Fruit fly (Drosophila melanogaster) whole organism, embryonic: ENCODE results near the gene CG6695.
A peak's percentile ranks its signal among the peaks of the same experiment; 100 is the strongest.

ENCODE experiments used
- Abd-B ChIP-seq: fragments of 200-800 bp; sonication (Bioruptor generic); optimal IDR thresholded peaks from 2 replicates; lab custom pipeline; 2018; ENCODE audit warnings: missing biosample characterization, mild to moderate bottlenecking, missing genetic modification characterization, moderate library complexity
- Asciz ChIP-seq: fragments of 200-800 bp; sonication (Bioruptor generic); optimal IDR thresholded peaks from 2 replicates; lab custom pipeline; 2017; ENCODE audit warnings: missing biosample characterization, mild to moderate bottlenecking, missing genetic modification characterization, missing genetic modification reagents
- Bgb ChIP-seq: fragments of 200-800 bp; sonication (Bioruptor generic); IDR thresholded peaks from 2 replicates; pipeline ENCODE4 v1.3.6; 2022; ENCODE audit warnings: missing biosample characterization, missing genetic modification characterization; ENCODE audit not compliant: partially characterized antibody
- CG11723 ChIP-seq: fragments of 200-800 bp; sonication (Bioruptor generic); optimal IDR thresholded peaks from 2 replicates; lab custom pipeline; 2017; ENCODE audit warnings: missing biosample characterization, mild to moderate bottlenecking, missing genetic modification characterization
- CG14441 ChIP-seq: fragments of 200-800 bp; sonication (Bioruptor generic); IDR thresholded peaks from 2 replicates; pipeline ENCODE4 v1.3.6; 2022; ENCODE audit warnings: missing biosample characterization, missing genetic modification characterization
- CG15073 ChIP-seq: fragments of 200-800 bp; sonication (Bioruptor generic); optimal IDR thresholded peaks from 2 replicates; lab custom pipeline; 2016; ENCODE audit warnings: missing biosample characterization, missing genetic modification characterization
- CG1647 ChIP-seq: fragments of 200-800 bp; sonication (Bioruptor generic); optimal IDR thresholded peaks from 3 replicates; lab custom pipeline; 2016; ENCODE audit warnings: missing biosample characterization, missing genetic modification characterization
- CG31365 ChIP-seq: fragments of 200-800 bp; sonication (Bioruptor generic); optimal IDR thresholded peaks from 2 replicates; lab custom pipeline; 2018; ENCODE audit warnings: missing biosample characterization, mild to moderate bottlenecking, missing genetic modification characterization
- CG33213 ChIP-seq: fragments of 200-800 bp; sonication (Bioruptor generic); optimal IDR thresholded peaks from 3 replicates; lab custom pipeline; 2016; ENCODE audit warnings: missing biosample characterization, missing genetic modification characterization
- CG33557 ChIP-seq: fragments of 200-800 bp; sonication (Bioruptor generic); optimal IDR thresholded peaks from 2 replicates; lab custom pipeline; 2019; ENCODE audit warnings: missing biosample characterization, mild to moderate bottlenecking, missing genetic modification characterization, moderate library complexity
- CG34422 ChIP-seq: fragments of 200-800 bp; sonication (Bioruptor generic); IDR thresholded peaks from 3 replicates; pipeline ENCODE4 v1.3.6; 2022; ENCODE audit warnings: missing biosample characterization, missing genetic modification characterization
- CG43689 ChIP-seq: fragments of 200-800 bp; sonication (Bioruptor generic); IDR thresholded peaks from 2 replicates; pipeline ENCODE4 v1.3.6; 2022; ENCODE audit warnings: missing biosample characterization, missing genetic modification characterization
- CG4707 ChIP-seq: fragments of 200-800 bp; sonication (Bioruptor generic); optimal IDR thresholded peaks from 2 replicates; lab custom pipeline; 2018; ENCODE audit warnings: missing biosample characterization, mild to moderate bottlenecking, missing genetic modification characterization, moderate library complexity
- CG7372 ChIP-seq: fragments of 200-800 bp; sonication (Bioruptor generic); IDR thresholded peaks from 2 replicates; pipeline ENCODE4 v1.3.6; 2022; ENCODE audit warnings: missing biosample characterization, missing genetic modification characterization
- CG8290 ChIP-seq, 3 experiments: fragments of 200-800 bp; sonication (Bioruptor generic); optimal IDR thresholded peaks; 2 replicates each; lab custom pipeline; 2016 to 2019; ENCODE audit warnings: missing biosample characterization in 3 of 3, missing genetic modification characterization in 3 of 3, mild to moderate bottlenecking in 2 of 3, moderate library complexity in 1 of 3
- CG9437 ChIP-seq: fragments of 200-800 bp; sonication (Bioruptor generic); optimal IDR thresholded peaks from 2 replicates; lab custom pipeline; 2018; ENCODE audit warnings: missing biosample characterization, mild to moderate bottlenecking, missing genetic modification characterization
- CG9727 ChIP-seq: fragments of 200-800 bp; sonication (Bioruptor generic); optimal IDR thresholded peaks from 3 replicates; lab custom pipeline; 2017; ENCODE audit warnings: missing biosample characterization, mild to moderate bottlenecking, missing genetic modification characterization
- CG9876 ChIP-seq: fragments of 200-800 bp; sonication (Bioruptor generic); optimal IDR thresholded peaks from 2 replicates; lab custom pipeline; 2016; ENCODE audit warnings: missing biosample characterization, missing genetic modification characterization
- D19B ChIP-seq: fragments of 200-800 bp; sonication (Bioruptor generic); optimal IDR thresholded peaks from 2 replicates; lab custom pipeline; 2017; ENCODE audit warnings: missing biosample characterization, mild to moderate bottlenecking, missing genetic modification characterization
- Dbx ChIP-seq: fragments of 200-800 bp; sonication (Bioruptor generic); IDR thresholded peaks from 3 replicates; pipeline ENCODE4 v1.3.6; 2022; ENCODE audit warnings: missing biosample characterization, missing genetic modification characterization
- ERR ChIP-seq: fragments of 200-800 bp; sonication (Bioruptor generic); optimal IDR thresholded peaks from 2 replicates; lab custom pipeline; 2016; ENCODE audit warnings: missing biosample characterization, missing genetic modification characterization
- GATAe ChIP-seq: fragments of 200-800 bp; sonication (Bioruptor generic); conservative IDR thresholded peaks from 2 replicates; pipeline ENCODE4 v1.3.6; 2022; ENCODE audit warnings: missing biosample characterization, missing genetic modification characterization
- H2.0 ChIP-seq: fragments of 200-800 bp; sonication (Bioruptor generic); IDR thresholded peaks from 2 replicates; pipeline ENCODE4 v1.3.6; 2022; ENCODE audit warnings: missing biosample characterization, missing genetic modification characterization
- Hand ChIP-seq: fragments of 200-800 bp; sonication (Bioruptor generic); optimal IDR thresholded peaks from 2 replicates; lab custom pipeline; 2017; ENCODE audit warnings: mild to moderate bottlenecking, missing biosample characterization, missing genetic modification reagents, missing genetic modification characterization
- HmgD ChIP-seq: fragments of 200-800 bp; sonication (Bioruptor generic); optimal IDR thresholded peaks from 3 replicates; lab custom pipeline; 2016; ENCODE audit warnings: missing biosample characterization, missing genetic modification characterization
- HmgZ ChIP-seq: fragments of 200-800 bp; sonication (Bioruptor generic); optimal IDR thresholded peaks from 2 replicates; lab custom pipeline; 2018; ENCODE audit warnings: missing biosample characterization, mild to moderate bottlenecking, missing genetic modification characterization
- Meics ChIP-seq: fragments of 200-800 bp; sonication (Bioruptor generic); optimal IDR thresholded peaks from 2 replicates; lab custom pipeline; 2017; ENCODE audit warnings: missing biosample characterization, mild to moderate bottlenecking, missing genetic modification characterization
- Mes4 ChIP-seq: fragments of 200-800 bp; sonication (Bioruptor generic); optimal IDR thresholded peaks from 2 replicates; lab custom pipeline; 2016; ENCODE audit warnings: missing biosample characterization, missing genetic modification characterization
- Neu2 ChIP-seq: fragments of 200-800 bp; sonication (Bioruptor generic); optimal IDR thresholded peaks from 3 replicates; lab custom pipeline; 2016; ENCODE audit warnings: missing biosample characterization, missing genetic modification characterization, borderline replicate concordance
- Nf-YB ChIP-seq: fragments of 200-800 bp; sonication (Bioruptor generic); optimal IDR thresholded peaks from 3 replicates; lab custom pipeline; 2019; ENCODE audit warnings: missing biosample characterization, mild to moderate bottlenecking, missing genetic modification characterization, moderate library complexity
- Opbp ChIP-seq: fragments of 200-800 bp; sonication (Bioruptor generic); IDR thresholded peaks from 3 replicates; pipeline ENCODE4 v1.3.6; 2022; ENCODE audit warnings: missing biosample characterization, missing genetic modification characterization; ENCODE audit not compliant: partially characterized antibody
- Sin3A ChIP-seq: fragments of >200 bp; optimal IDR thresholded peaks from 2 replicates; lab custom pipeline; 2018
- YL-1 ChIP-seq: fragments of 200-800 bp; sonication (Bioruptor generic); optimal IDR thresholded peaks from 3 replicates; lab custom pipeline; 2017; ENCODE audit warnings: missing biosample characterization, mild to moderate bottlenecking, missing genetic modification characterization
- aop ChIP-seq: fragments of 200-800 bp; sonication (Bioruptor generic); IDR thresholded peaks from 2 replicates; pipeline ENCODE4 v1.3.6; 2022; ENCODE audit warnings: missing biosample characterization, missing genetic modification characterization
- bcd ChIP-seq: fragments of 200-800 bp; sonication (Bioruptor generic); optimal IDR thresholded peaks from 2 replicates; lab custom pipeline; 2017; ENCODE audit warnings: missing biosample characterization, mild to moderate bottlenecking, missing genetic modification characterization
- cad ChIP-seq: fragments of >200 bp; optimal IDR thresholded peaks from 2 replicates; lab custom pipeline; 2017; ENCODE audit warnings: missing biosample characterization, missing genetic modification characterization
- cas ChIP-seq: fragments of 200-800 bp; sonication (Bioruptor generic); IDR thresholded peaks from 2 replicates; pipeline ENCODE4 v1.3.6; 2022; ENCODE audit warnings: missing biosample characterization, missing genetic modification characterization
- ci ChIP-seq: fragments of 200-800 bp; sonication (Bioruptor generic); IDR thresholded peaks from 3 replicates; pipeline ENCODE4 v1.3.6; 2022; ENCODE audit warnings: missing biosample characterization, missing genetic modification characterization
- corto ChIP-seq: fragments of 200-800 bp; sonication (Bioruptor generic); optimal IDR thresholded peaks from 2 replicates; lab custom pipeline; 2016; ENCODE audit warnings: missing biosample characterization, mild to moderate bottlenecking, missing genetic modification characterization, moderate library complexity
- crol ChIP-seq: fragments of 200-800 bp; sonication (Bioruptor generic); IDR thresholded peaks from 2 replicates; pipeline ENCODE4 v1.3.6; 2022; ENCODE audit warnings: missing biosample characterization, missing genetic modification characterization
- dan ChIP-seq: fragments of 200-800 bp; sonication (Bioruptor generic); IDR thresholded peaks from 2 replicates; pipeline ENCODE4 v1.3.6; 2022; ENCODE audit warnings: missing biosample characterization, missing genetic modification characterization
- emc ChIP-seq: fragments of 200-800 bp; sonication (Bioruptor generic); optimal IDR thresholded peaks from 2 replicates; lab custom pipeline; 2016; ENCODE audit warnings: missing biosample characterization, missing genetic modification characterization
- fu2 ChIP-seq: fragments of 200-800 bp; sonication (Bioruptor generic); optimal IDR thresholded peaks from 2 replicates; lab custom pipeline; 2016; ENCODE audit warnings: missing biosample characterization, missing genetic modification characterization
- kay ChIP-seq: fragments of 200-800 bp; sonication (Bioruptor generic); optimal IDR thresholded peaks from 2 replicates; lab custom pipeline; 2016; ENCODE audit warnings: missing biosample characterization, missing genetic modification characterization
- pita ChIP-seq: fragments of 200-800 bp; sonication (Bioruptor generic); optimal IDR thresholded peaks from 2 replicates; lab custom pipeline; 2017; ENCODE audit warnings: missing biosample characterization, mild to moderate bottlenecking, missing genetic modification characterization
- rib ChIP-seq: fragments of 200-800 bp; sonication (Bioruptor generic); IDR thresholded peaks from 2 replicates; pipeline ENCODE4 v1.3.6; 2022; ENCODE audit warnings: missing biosample characterization, missing genetic modification characterization
- stc ChIP-seq: fragments of 200-800 bp; sonication (Bioruptor generic); IDR thresholded peaks from 2 replicates; pipeline ENCODE4 v1.3.6; 2022; ENCODE audit warnings: missing biosample characterization, missing genetic modification characterization
- tll ChIP-seq, 2 experiments: fragments of 200-800 bp in 1 of 2; fragments of >200 bp in 1 of 2; sonication (Bioruptor generic) in 1 of 2; optimal IDR thresholded peaks; 2 replicates each; lab custom pipeline; 2017 to 2019; ENCODE audit warnings: missing biosample characterization in 2 of 2, missing genetic modification characterization in 2 of 2, mild to moderate bottlenecking in 1 of 2, moderate library complexity in 1 of 2
- usp ChIP-seq: fragments of >200 bp; optimal IDR thresholded peaks from 2 replicates; lab custom pipeline; 2017; ENCODE audit warnings: missing biosample characterization, missing genetic modification characterization
- wek ChIP-seq: fragments of 200-800 bp; sonication (Bioruptor generic); optimal IDR thresholded peaks from 3 replicates; lab custom pipeline; 2018; ENCODE audit warnings: missing biosample characterization, mild to moderate bottlenecking, missing genetic modification characterization, moderate library complexity
- wor ChIP-seq: fragments of 200-800 bp; sonication (Bioruptor generic); IDR thresholded peaks from 2 replicates; pipeline ENCODE4 v1.3.6; 2022; ENCODE audit warnings: missing biosample characterization, missing genetic modification characterization

CG6695 gene

DNA sequence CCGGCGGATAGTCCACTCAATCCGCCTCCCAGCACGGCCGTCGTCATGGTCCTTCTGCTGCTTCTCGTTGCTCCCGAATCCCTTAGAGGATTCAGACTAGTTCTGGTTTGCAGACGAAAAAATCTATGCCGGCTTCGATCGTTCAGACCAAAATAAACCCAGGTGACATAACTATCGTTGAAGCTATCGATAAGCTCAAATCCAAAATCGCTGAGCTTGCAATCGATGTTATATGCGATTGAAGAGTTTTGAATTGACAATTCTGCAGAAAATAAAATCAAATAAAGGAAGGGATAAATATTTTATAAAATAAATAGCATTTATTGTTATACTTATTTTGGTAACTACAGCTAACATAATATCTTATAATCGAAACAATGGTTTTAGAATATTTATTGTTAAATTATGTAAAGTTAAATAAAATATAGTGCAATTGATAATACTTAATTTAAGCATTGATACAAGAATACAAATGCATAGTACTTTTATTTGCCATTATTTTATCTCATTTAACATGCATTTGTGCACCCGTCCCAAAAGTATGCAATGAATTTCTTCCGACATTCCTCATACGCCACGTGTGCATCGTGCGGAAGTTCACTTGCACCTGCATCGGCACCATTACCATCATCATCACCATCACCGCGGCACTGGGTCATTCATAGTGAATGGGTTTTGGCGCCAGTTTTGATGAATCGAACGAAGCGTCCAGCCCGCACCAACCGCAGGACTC, 6.9 kb downstream of the CG6695 start, which contains the start of gene Ppox (continued):
- TF ChIP-seq CG8290 (GFP tag; optimal IDR thresholded peaks at IDR 0.05; lab: Kevin White, UChicago), result no peak
- no peak for TF ChIP-seq CG8290 (tag; optimal IDR thresholded peaks at IDR 0.05; lab: Kevin White, UChicago)
- no peak for TF ChIP-seq CG43689 (GFP tag; lab: Robert Waterston, UW)
- peak; percentile 85 for TF ChIP-seq CG7372 (GFP tag; lab: Robert Waterston, UW)
- no peak for TF ChIP-seq CG11723 (GFP tag; lab: Kevin White, UChicago)
- TF ChIP-seq Hand, result no peak
- no peak for TF ChIP-seq ci (GFP tag; lab: Robert Waterston, UW)
- TF ChIP-seq Neu2 (GFP tag; lab: Kevin White, UChicago), result no peak
- TF ChIP-seq cas (GFP tag; lab: Robert Waterston, UW), result no peak
- TF ChIP-seq Nf-YB (GFP tag; lab: Kevin White, UChicago), result no peak
- no peak for TF ChIP-seq H2.0 (GFP tag; lab: Robert Waterston, UW)
- no peak for TF ChIP-seq GATAe
- no peak for TF ChIP-seq corto
- no peak for TF ChIP-seq Meics
- TF ChIP-seq ERR (GFP tag; lab: Kevin White, UChicago), result no peak
- no peak for TF ChIP-seq emc (GFP tag; lab: Kevin White, UChicago)
- no peak for TF ChIP-seq CG15073 (GFP tag; lab: Kevin White, UChicago)
- TF ChIP-seq Opbp (GFP tag; lab: Robert Waterston, UW), result peak; percentile 89
- no peak for TF ChIP-seq CG33213
- TF ChIP-seq dan, result no peak
- TF ChIP-seq HmgD (GFP tag; lab: Kevin White, UChicago), result no peak
- no peak for TF ChIP-seq cad (GFP tag; lab: Kevin White, UChicago)
- no peak for TF ChIP-seq wor (GFP tag; lab: Robert Waterston, UW)
- no peak for TF ChIP-seq CG1647
- no peak for TF ChIP-seq CG33557 (GFP tag; lab: Kevin White, UChicago)
- TF ChIP-seq crol (GFP tag; lab: Robert Waterston, UW), result no peak
- TF ChIP-seq Sin3A (lab: Kevin White, UChicago), result no peak
- no peak for TF ChIP-seq Abd-B (GFP tag; lab: Kevin White, UChicago)
- no peak for TF ChIP-seq CG9437 (GFP tag; lab: Kevin White, UChicago)
- no peak for TF ChIP-seq pita
- TF ChIP-seq Dbx, result no peak
- no peak for TF ChIP-seq kay (GFP tag; lab: Kevin White, UChicago)
- peak; percentile 96 for TF ChIP-seq Bgb (GFP tag; lab: Robert Waterston, UW)
- TF ChIP-seq tll (GFP tag; optimal IDR thresholded peaks at IDR 0.05; lab: Kevin White, UChicago), result no peak
- TF ChIP-seq CG31365 (tag; lab: Kevin White, UChicago), result no peak
- TF ChIP-seq CG14441, result no peak
- no peak for TF ChIP-seq CG9727 (GFP tag; lab: Kevin White, UChicago)
- TF ChIP-seq usp (GFP tag; lab: Kevin White, UChicago), result no peak
- TF ChIP-seq CG4707 (GFP tag; lab: Kevin White, UChicago), result no peak
- TF ChIP-seq bcd (GFP tag; lab: Kevin White, UChicago), result no peak
- TF ChIP-seq CG9876 (GFP tag; lab: Kevin White, UChicago), result no peak
- TF ChIP-seq Asciz (GFP tag; lab: Kevin White, UChicago), result no peak
- TF ChIP-seq CG34422, result peak; percentile 31; the same call in 1 of the 3 replicates
- no peak for TF ChIP-seq stc (GFP tag; lab: Robert Waterston, UW)
- no peak for TF ChIP-seq rib (GFP tag; lab: Robert Waterston, UW)
- TF ChIP-seq Mes4 (GFP tag; lab: Kevin White, UChicago), result no peak
- no peak for TF ChIP-seq YL-1
- TF ChIP-seq fu2 (GFP tag; lab: Kevin White, UChicago), result no peak
- TF ChIP-seq aop (GFP tag; lab: Robert Waterston, UW), result no peak
- TF ChIP-seq HmgZ (tag; lab: Kevin White, UChicago), result no peak
- no peak for TF ChIP-seq wek
- TF ChIP-seq D19B, result no peak
